Fruit fly (Drosophila melanogaster) whole organism, prepupa: ENCODE data around the gene CG42693.
A peak's percentile ranks its signal among the peaks of the same experiment; 100 is the strongest.

Experiments
- CG10669 ChIP-seq: fragments of 200-800 bp; sonication (Bioruptor generic); optimal IDR thresholded peaks from 3 replicates; lab custom pipeline; 2018; ENCODE audit warnings: missing biosample characterization, mild to moderate bottlenecking, missing genetic modification characterization, moderate library complexity
- CG11294 ChIP-seq: fragments of 200-800 bp; sonication (Bioruptor generic); IDR thresholded peaks from 2 replicates; pipeline ENCODE4 v1.3.6; 2022; ENCODE audit warnings: missing biosample characterization, missing genetic modification characterization
- CG11762 ChIP-seq: fragments of 200-800 bp; sonication (Bioruptor generic); optimal IDR thresholded peaks from 3 replicates; lab custom pipeline; 2016; ENCODE audit warnings: missing biosample characterization, missing genetic modification characterization; ENCODE audit not compliant: insufficient read depth
- CG11902 ChIP-seq: fragments of 200-800 bp; sonication (Bioruptor generic); optimal IDR thresholded peaks from 3 replicates; lab custom pipeline; 2016; ENCODE audit warnings: missing biosample characterization, missing genetic modification characterization
- CG15336 ChIP-seq: fragments of 200-800 bp; sonication (Bioruptor generic); IDR thresholded peaks from 2 replicates; pipeline ENCODE4 v1.3.6; 2022; ENCODE audit warnings: missing biosample characterization, missing genetic modification characterization
- CG1621 ChIP-seq: fragments of 200-800 bp; sonication (Bioruptor generic); optimal IDR thresholded peaks from 3 replicates; lab custom pipeline; 2018; ENCODE audit warnings: missing biosample characterization, mild to moderate bottlenecking, missing genetic modification characterization
- CG16779 ChIP-seq: fragments of 200-800 bp; sonication (Bioruptor generic); optimal IDR thresholded peaks from 3 replicates; lab custom pipeline; 2017; ENCODE audit warnings: missing biosample characterization, mild to moderate bottlenecking, missing genetic modification characterization
- CG3032 ChIP-seq: fragments of 200-800 bp; optimal IDR thresholded peaks from 2 replicates; lab custom pipeline; 2019; ENCODE audit warnings: missing biosample characterization, mild to moderate bottlenecking, missing genetic modification characterization, moderate library complexity
- CG31627 ChIP-seq: fragments of 200-800 bp; sonication (Bioruptor generic); optimal IDR thresholded peaks from 3 replicates; lab custom pipeline; 2016; ENCODE audit warnings: missing biosample characterization, missing genetic modification characterization
- CG32006 ChIP-seq: fragments of 200-800 bp; sonication (Bioruptor generic); optimal IDR thresholded peaks from 3 replicates; lab custom pipeline; 2017; ENCODE audit warnings: missing biosample characterization, mild to moderate bottlenecking, missing genetic modification characterization
- CG3919 ChIP-seq: fragments of 200-800 bp; sonication (Bioruptor generic); optimal IDR thresholded peaks from 3 replicates; lab custom pipeline; 2016; ENCODE audit warnings: missing biosample characterization, missing genetic modification characterization
- CG4318 ChIP-seq: fragments of 200-800 bp; sonication (Bioruptor generic); optimal IDR thresholded peaks from 3 replicates; lab custom pipeline; 2017; ENCODE audit warnings: missing biosample characterization, mild to moderate bottlenecking, missing genetic modification characterization
- CG6276 ChIP-seq: fragments of 200-800 bp; sonication (Bioruptor generic); optimal IDR thresholded peaks from 2 replicates; lab custom pipeline; 2017; ENCODE audit warnings: missing biosample characterization, mild to moderate bottlenecking, missing genetic modification characterization
- CG6792 ChIP-seq: fragments of 200-800 bp; sonication (Bioruptor generic); optimal IDR thresholded peaks from 3 replicates; lab custom pipeline; 2016; ENCODE audit warnings: missing biosample characterization, missing genetic modification characterization
- CG6854 ChIP-seq: fragments of 200-800 bp; sonication (Bioruptor generic); optimal IDR thresholded peaks from 2 replicates; lab custom pipeline; 2017; ENCODE audit warnings: missing biosample characterization, mild to moderate bottlenecking, missing genetic modification characterization
- CG8319 ChIP-seq: fragments of 200-800 bp; sonication (Bioruptor generic); optimal IDR thresholded peaks from 3 replicates; lab custom pipeline; 2016; ENCODE audit warnings: missing biosample characterization, missing genetic modification characterization
- CG8632 ChIP-seq: fragments of 200-800 bp; sonication (Bioruptor generic); optimal IDR thresholded peaks from 3 replicates; lab custom pipeline; 2016; ENCODE audit warnings: missing biosample characterization, missing genetic modification characterization
- CG9139 ChIP-seq: fragments of 200-800 bp; sonication (Bioruptor generic); optimal IDR thresholded peaks from 3 replicates; lab custom pipeline; 2017; ENCODE audit warnings: missing biosample characterization, mild to moderate bottlenecking, missing genetic modification characterization
- Eip75B ChIP-seq: fragments of 200-800 bp; sonication (Bioruptor generic); optimal IDR thresholded peaks from 3 replicates; lab custom pipeline; 2016; ENCODE audit warnings: missing biosample characterization, missing genetic modification characterization
- Eip78C ChIP-seq: fragments of 200-800 bp; sonication (Bioruptor generic); peaks from one replicate; lab custom pipeline; 2016; ENCODE audit warnings: missing biosample characterization, missing genetic modification characterization
- Eip93F ChIP-seq: fragments of 200-800 bp; sonication (Bioruptor generic); optimal IDR thresholded peaks from 2 replicates; lab custom pipeline; 2016; ENCODE audit warnings: missing biosample characterization, mild to moderate bottlenecking, missing genetic modification characterization
- Ets21C ChIP-seq: fragments of 200-800 bp; sonication (Bioruptor generic); optimal IDR thresholded peaks from 3 replicates; lab custom pipeline; 2016; ENCODE audit warnings: missing biosample characterization, missing genetic modification characterization
- Ets96B ChIP-seq: fragments of 200-800 bp; optimal IDR thresholded peaks from 2 replicates; lab custom pipeline; 2019; ENCODE audit warnings: missing biosample characterization, mild to moderate bottlenecking, missing genetic modification characterization, moderate library complexity
- Gug ChIP-seq: fragments of 200-800 bp; sonication (Bioruptor generic); IDR thresholded peaks from 2 replicates; pipeline ENCODE4 v1.3.6; 2022; ENCODE audit warnings: missing biosample characterization, missing genetic modification characterization
- Hr38 ChIP-seq: sonication (Bioruptor generic); optimal IDR thresholded peaks from 2 replicates; lab custom pipeline; 2016; ENCODE audit warnings: missing biosample characterization, missing genetic modification characterization
- Lpt ChIP-seq: fragments of 200-800 bp; sonication (Bioruptor generic); optimal IDR thresholded peaks from 3 replicates; lab custom pipeline; 2016; ENCODE audit warnings: missing biosample characterization, missing genetic modification characterization
- Met ChIP-seq: fragments of 200-800 bp; sonication (Bioruptor generic); optimal IDR thresholded peaks from 3 replicates; lab custom pipeline; 2016; ENCODE audit warnings: missing biosample characterization, missing genetic modification characterization
- OdsH ChIP-seq: fragments of 200-800 bp; sonication (Bioruptor generic); optimal IDR thresholded peaks from 3 replicates; lab custom pipeline; 2016; ENCODE audit warnings: missing biosample characterization, missing genetic modification characterization
- Smox ChIP-seq: fragments of 200-800 bp; sonication (Bioruptor generic); optimal IDR thresholded peaks from 3 replicates; lab custom pipeline; 2016; ENCODE audit warnings: missing biosample characterization, missing genetic modification characterization
- Sox102F ChIP-seq: fragments of 200-800 bp; sonication (Bioruptor generic); optimal IDR thresholded peaks from 2 replicates; lab custom pipeline; 2016; ENCODE audit warnings: missing biosample characterization, mild to moderate bottlenecking, missing genetic modification characterization
- Sox14 ChIP-seq: fragments of 200-800 bp; sonication (Bioruptor generic); optimal IDR thresholded peaks from 3 replicates; lab custom pipeline; 2016; ENCODE audit warnings: missing biosample characterization, missing genetic modification characterization
- Sox15 ChIP-seq: fragments of 200-800 bp; sonication (Bioruptor generic); optimal IDR thresholded peaks from 3 replicates; lab custom pipeline; 2016; ENCODE audit warnings: missing biosample characterization, missing genetic modification characterization
- achi ChIP-seq: fragments of 200-800 bp; sonication (Bioruptor generic); optimal IDR thresholded peaks from 3 replicates; lab custom pipeline; 2016; ENCODE audit warnings: missing biosample characterization, missing genetic modification characterization
- acj6 ChIP-seq: fragments of 200-800 bp; sonication (Bioruptor generic); optimal IDR thresholded peaks from 3 replicates; lab custom pipeline; 2016; ENCODE audit warnings: missing biosample characterization, missing genetic modification characterization
- cyc ChIP-seq: fragments of 200-800 bp; sonication (Bioruptor generic); optimal IDR thresholded peaks from 3 replicates; lab custom pipeline; 2016; ENCODE audit warnings: missing biosample characterization, missing genetic modification characterization
- dac ChIP-seq: fragments of 200-800 bp; sonication (Bioruptor generic); optimal IDR thresholded peaks from 2 replicates; lab custom pipeline; 2017; ENCODE audit warnings: missing biosample characterization, mild to moderate bottlenecking, missing genetic modification characterization
- dsx ChIP-seq: fragments of 200-800 bp; optimal IDR thresholded peaks from 3 replicates; lab custom pipeline; 2019; ENCODE audit warnings: missing biosample characterization, mild to moderate bottlenecking, missing genetic modification characterization, moderate library complexity; ENCODE audit not compliant: poor library complexity, severe bottlenecking
- esn ChIP-seq: fragments of 200-800 bp; sonication (Bioruptor generic); optimal IDR thresholded peaks from 2 replicates; lab custom pipeline; 2016; ENCODE audit warnings: missing biosample characterization, mild to moderate bottlenecking, missing genetic modification characterization, moderate library complexity
- fd59A ChIP-seq: fragments of 200-800 bp; sonication (Bioruptor generic); optimal IDR thresholded peaks from 2 replicates; lab custom pipeline; 2017; ENCODE audit warnings: missing biosample characterization, mild to moderate bottlenecking, missing genetic modification characterization, missing genetic modification reagents
- fd85E ChIP-seq: fragments of 200-800 bp; sonication (Bioruptor generic); optimal IDR thresholded peaks from 3 replicates; lab custom pipeline; 2016; ENCODE audit warnings: missing biosample characterization, missing genetic modification characterization
- lz ChIP-seq: fragments of 200-800 bp; sonication (Bioruptor generic); optimal IDR thresholded peaks from 3 replicates; lab custom pipeline; 2016; ENCODE audit warnings: missing biosample characterization, missing genetic modification characterization
- net ChIP-seq: fragments of 200-800 bp; sonication (Bioruptor generic); optimal IDR thresholded peaks from 3 replicates; lab custom pipeline; 2016; ENCODE audit warnings: missing biosample characterization, missing genetic modification characterization
- pdm3 ChIP-seq: fragments of 200-800 bp; sonication (Bioruptor generic); optimal IDR thresholded peaks from 3 replicates; lab custom pipeline; 2016; ENCODE audit warnings: missing biosample characterization, missing genetic modification characterization
- spab ChIP-seq: fragments of 200-800 bp; sonication (Bioruptor generic); optimal IDR thresholded peaks from 2 replicates; lab custom pipeline; 2017; ENCODE audit warnings: missing biosample characterization, mild to moderate bottlenecking, missing genetic modification characterization, missing genetic modification reagents
- ss ChIP-seq, 2 experiments: fragments of 200-800 bp; sonication (Bioruptor generic); optimal IDR thresholded peaks; 2 replicates in 1 of 2; 3 replicates in 1 of 2; lab custom pipeline; 2017 to 2018; ENCODE audit warnings: mild to moderate bottlenecking in 2 of 2, missing biosample characterization in 2 of 2, missing genetic modification characterization in 2 of 2, moderate library complexity in 1 of 2
- topi ChIP-seq: fragments of 200-800 bp; sonication (Bioruptor generic); optimal IDR thresholded peaks from 3 replicates; lab custom pipeline; 2016; ENCODE audit warnings: missing biosample characterization, missing genetic modification characterization

The CG42693 gene

DNA sequence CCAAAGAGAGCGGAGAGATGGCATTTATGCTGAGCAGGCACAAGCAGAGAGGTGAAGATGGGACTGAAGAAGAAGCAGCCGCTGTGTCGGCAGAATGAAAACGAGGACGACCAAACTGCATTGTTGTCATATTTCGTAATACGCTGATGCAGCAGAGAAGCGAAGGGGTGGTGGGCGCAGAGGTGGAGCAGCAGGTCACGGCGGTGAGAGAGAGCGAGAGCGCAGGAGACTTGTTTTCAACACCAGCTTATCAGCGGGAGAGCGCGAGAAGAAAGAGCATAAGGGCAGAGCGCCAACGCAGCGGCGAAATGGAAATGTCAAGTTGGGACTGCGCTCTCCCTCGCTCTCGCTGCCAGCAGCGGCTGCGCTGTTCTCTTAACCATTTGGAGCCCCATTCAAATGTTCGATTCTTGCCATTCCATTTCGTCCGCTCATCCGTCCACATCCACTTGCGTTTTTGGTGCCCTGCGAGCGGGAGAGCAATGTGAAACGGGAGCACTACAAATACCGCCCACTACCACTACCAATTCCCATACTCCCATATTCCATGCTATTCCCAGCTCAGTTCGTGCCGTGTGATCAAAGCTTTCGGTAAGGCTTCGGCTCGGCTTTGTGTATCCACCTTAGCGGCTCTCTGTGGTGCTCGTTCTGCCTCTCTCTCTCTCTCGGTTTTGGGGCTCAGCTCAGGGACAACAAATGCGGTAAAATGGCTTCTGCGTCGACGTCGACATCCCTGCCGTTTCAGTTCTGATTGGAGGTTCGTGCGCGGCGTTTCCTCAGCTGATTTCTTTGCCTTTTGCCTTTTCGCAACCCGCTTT lies 5.4 kb upstream of the CG42693 start, which contains the start of gene ttk (continued):
- TF ChIP-seq Hr38 (GFP tag; lab: Kevin White, UChicago) (no peak), acj6 (GFP tag; lab: Kevin White, UChicago) (no peak), CG11902 (no peak), OdsH (no peak), spab (GFP tag; lab: Kevin White, UChicago) (peak; percentile 2), Lpt (peak; percentile 11), Ets21C (GFP tag; lab: Kevin White, UChicago) (no peak), CG6854 (GFP tag; lab: Kevin White, UChicago) (peak; percentile 43), net (GFP tag; lab: Kevin White, UChicago) (no peak), fd59A (GFP tag; lab: Kevin White, UChicago) (no peak), CG11762 (GFP tag; lab: Kevin White, UChicago) (no peak), Sox15 (GFP tag; lab: Kevin White, UChicago) (no peak), CG6792 (peak; percentile 6), CG8632 (GFP tag; lab: Kevin White, UChicago) (peak; percentile 13), pdm3 (GFP tag; lab: Kevin White, UChicago) (no peak), fd85E (GFP tag; lab: Kevin White, UChicago) (no peak), CG6276 (peak; percentile 21), CG3919 (GFP tag; lab: Kevin White, UChicago) (peak; percentile 10), Eip93F (no peak), Sox14 (GFP tag; lab: Kevin White, UChicago) (peak; percentile 2), dsx (GFP tag; lab: Kevin White, UChicago) (peak; percentile 81), CG10669 (GFP tag; lab: Kevin White, UChicago) (no peak), Gug (GFP tag; lab: Robert Waterston, UW) (no peak), ss (GFP tag; optimal IDR thresholded peaks at IDR 0.05; lab: Kevin White, UChicago) (peak; percentile 17 to 43), CG31627 (GFP tag; lab: Kevin White, UChicago) (no peak), CG32006 (GFP tag; lab: Kevin White, UChicago) (no peak), esn (GFP tag; lab: Kevin White, UChicago) (peak; percentile 11), CG4318 (GFP tag; lab: Kevin White, UChicago) (no peak), CG3032 (peak; percentile 7), CG8319 (no peak), dac (GFP tag; lab: Kevin White, UChicago) (no peak)

DNA sequence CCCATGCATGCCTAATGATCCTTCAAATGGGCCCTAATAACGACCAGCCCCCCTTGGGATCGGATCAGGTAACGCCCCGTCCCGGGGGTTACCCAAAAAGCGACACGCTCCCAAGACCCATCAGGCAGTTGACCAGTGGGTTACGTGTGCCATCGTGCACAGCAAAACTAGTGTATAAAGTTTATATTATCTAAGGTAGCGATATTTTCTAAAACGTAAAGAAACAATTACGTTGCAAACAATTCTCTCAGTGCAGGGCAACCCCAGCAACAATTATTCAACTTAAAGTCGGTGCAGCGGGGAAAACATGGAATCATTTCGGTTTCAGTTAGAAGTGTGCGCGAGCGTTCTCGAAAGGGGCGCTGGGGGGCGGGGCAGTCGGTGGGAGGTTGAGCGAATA lies 4.4 kb upstream of the CG42693 start:
- peak; percentile 27 for TF ChIP-seq CG31627 (GFP tag; lab: Kevin White, UChicago)
- peak; percentile 14 for TF ChIP-seq OdsH
- no peak for TF ChIP-seq CG11294
- TF ChIP-seq esn (GFP tag; lab: Kevin White, UChicago): no peak
- TF ChIP-seq CG6276: peak; percentile 27
- TF ChIP-seq Lpt: no peak
- TF ChIP-seq topi (GFP tag; lab: Kevin White, UChicago): no peak
- TF ChIP-seq Eip93F: no peak
- no peak for TF ChIP-seq CG9139 (GFP tag; lab: Kevin White, UChicago)
- TF ChIP-seq cyc: peak; percentile 12
- TF ChIP-seq Eip75B (GFP tag; lab: Kevin White, UChicago): no peak
- no peak for TF ChIP-seq CG3032
- peak; percentile 0 for TF ChIP-seq Met (GFP tag; lab: Kevin White, UChicago)
- no peak for TF ChIP-seq CG11902
- no peak for TF ChIP-seq Sox102F
- no peak for TF ChIP-seq CG11762 (GFP tag; lab: Kevin White, UChicago)
- TF ChIP-seq lz (GFP tag; lab: Kevin White, UChicago): no peak
- TF ChIP-seq Sox14 (GFP tag; lab: Kevin White, UChicago): no peak
- no peak for TF ChIP-seq Smox
- TF ChIP-seq CG6854 (GFP tag; lab: Kevin White, UChicago): no peak
- peak; percentile 36 for TF ChIP-seq CG4318 (GFP tag; lab: Kevin White, UChicago)
- 0 out of 2 replicates have a peak, but pooled peaks have one; percentile 38 for TF ChIP-seq CG15336 (GFP tag; lab: Robert Waterston, UW)
- peak; percentile 19; the same call in 1 of the 2 replicates for TF ChIP-seq Gug (GFP tag; lab: Robert Waterston, UW)
- TF ChIP-seq CG32006 (GFP tag; lab: Kevin White, UChicago): peak; percentile 61
- no peak for TF ChIP-seq CG8319
- TF ChIP-seq dsx (GFP tag; lab: Kevin White, UChicago): no peak
- peak; percentile 53 for TF ChIP-seq Eip78C
- TF ChIP-seq acj6 (GFP tag; lab: Kevin White, UChicago): no peak
- TF ChIP-seq Ets96B (tag; lab: Kevin White, UChicago): peak; percentile 23
- TF ChIP-seq achi (GFP tag; lab: Kevin White, UChicago): peak; percentile 16
- peak; percentile 3 for TF ChIP-seq CG1621 (tag; lab: Kevin White, UChicago)
- peak; percentile 1 for TF ChIP-seq CG16779 (tag; lab: Kevin White, UChicago)
- TF ChIP-seq net (GFP tag; lab: Kevin White, UChicago): no peak
